Fruit fly (Drosophila melanogaster) whole organism, embryonic: Measurements from ENCODE around the gene Polr2D.

ENCODE experiments used
- CG8290 ChIP-seq, 3 experiments: fragments of 200-800 bp; sonication (Bioruptor generic); optimal IDR thresholded peaks; 2 replicates each; lab custom pipeline; 2016 to 2019; ENCODE audit warnings: missing biosample characterization in 3 of 3, missing genetic modification characterization in 3 of 3, mild to moderate bottlenecking in 2 of 3, moderate library complexity in 1 of 3
- Gsc ChIP-seq: fragments of 200-800 bp; sonication (Bioruptor generic); IDR thresholded peaks from 2 replicates; pipeline ENCODE4 v1.3.6; 2022; ENCODE audit warnings: missing biosample characterization, missing genetic modification characterization
- ato ChIP-seq: fragments of 200-800 bp; sonication (Bioruptor generic); IDR thresholded peaks from 2 replicates; pipeline ENCODE4 v1.3.6; 2022; ENCODE audit warnings: missing biosample characterization, missing genetic modification characterization; ENCODE audit not compliant: partially characterized antibody
- repo ChIP-seq: fragments of 200-800 bp; sonication (Bioruptor generic); optimal IDR thresholded peaks from 2 replicates; lab custom pipeline; 2016; ENCODE audit warnings: missing biosample characterization, missing genetic modification characterization
- vnd ChIP-seq: fragments of 200-800 bp; sonication (Bioruptor generic); IDR thresholded peaks from 3 replicates; pipeline ENCODE4 v1.3.6; 2022; ENCODE audit warnings: missing biosample characterization, missing genetic modification characterization; ENCODE audit not compliant: partially characterized antibody

- no peak for TF ChIP-seq vnd (GFP tag; lab: Robert Waterston, UW)
- TF ChIP-seq ato (GFP tag; lab: Robert Waterston, UW), result no peak
- TF ChIP-seq Gsc (GFP tag; lab: Robert Waterston, UW), result no peak
- TF ChIP-seq CG8290 (GFP tag; optimal IDR thresholded peaks at IDR 0.05; lab: Kevin White, UChicago), result no peak
- TF ChIP-seq CG8290 (tag; optimal IDR thresholded peaks at IDR 0.05; lab: Kevin White, UChicago), result no peak
- TF ChIP-seq repo (GFP tag; lab: Kevin White, UChicago), result no peak
Measured at dm6 chr3R:18280133-18280532, 24.8 kb upstream of the Polr2D start.
